Worm (Caenorhabditis elegans) whole organism, early embryonic: Measurements from ENCODE around the gene F49E2.5.

ENCODE experiments used
- B0310.2 ChIP-seq: sonication (generic microtip); optimal IDR thresholded peaks from 2 replicates; lab custom pipeline; 2016; ENCODE audit warnings: mild to moderate bottlenecking, missing genetic modification characterization, missing compliant biosample characterization
- F13C5.2 ChIP-seq: sonication (generic microtip); optimal IDR thresholded peaks from 2 replicates; lab custom pipeline; 2017; ENCODE audit warnings: mild to moderate bottlenecking, missing genetic modification characterization, inconsistent platforms, missing compliant biosample characterization
- ceh-13 ChIP-seq: fragments of 200-800 bp; sonication (Bioruptor generic); optimal IDR thresholded peaks from 2 replicates; lab custom pipeline; 2018; ENCODE audit warnings: mild to moderate bottlenecking, missing genetic modification characterization, missing compliant biosample characterization
- flt-1 ChIP-seq: fragments of 200-800 bp; sonication (Bioruptor generic); IDR thresholded peaks from 2 replicates; pipeline ENCODE4 v1.3.6; 2022; ENCODE audit warnings: missing genetic modification characterization, missing compliant biosample characterization
- hmbx-1 ChIP-seq: sonication (generic microtip); optimal IDR thresholded peaks from 2 replicates; lab custom pipeline; 2016; ENCODE audit warnings: mild to moderate bottlenecking, missing genetic modification characterization, missing compliant biosample characterization
- tbx-11 ChIP-seq: fragments of 200-800 bp; sonication (Bioruptor generic); IDR thresholded peaks from 2 replicates; pipeline ENCODE4 v1.3.6; 2022; ENCODE audit warnings: missing genetic modification characterization, missing compliant biosample characterization
- tra-4 ChIP-seq: sonication (generic microtip); optimal IDR thresholded peaks from 2 replicates; lab custom pipeline; 2017; ENCODE audit warnings: missing genetic modification characterization, missing compliant biosample characterization

DNA sequence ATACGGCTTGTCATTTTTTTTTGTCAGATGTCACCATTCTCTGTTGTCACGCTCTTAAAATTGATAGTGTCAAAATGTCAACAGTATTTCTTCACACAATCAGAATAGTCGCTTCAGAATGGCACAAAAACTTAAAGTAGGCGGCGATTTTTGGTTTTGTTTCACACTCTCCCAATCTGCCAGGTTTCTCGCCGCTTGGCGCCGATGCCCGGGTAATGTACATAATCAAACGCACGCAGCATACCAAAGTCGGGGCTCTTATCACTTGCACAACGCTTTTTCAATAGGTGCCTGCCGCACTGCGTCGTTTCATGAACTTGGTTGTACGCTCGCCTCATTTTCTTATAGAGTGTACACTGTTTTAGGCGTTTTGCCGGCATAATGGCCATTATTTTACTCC lies 25.1 kb downstream of the F49E2.5 start:
- TF ChIP-seq flt-1 (GFP tag; lab: Robert Waterston, UW) (no peak), F13C5.2 (no peak), ceh-13 (no peak), B0310.2 (no peak), tbx-11 (no peak), tra-4 (tag; lab: Kevin White, UChicago) (no peak), hmbx-1 (no peak)
